Fruit fly (Drosophila melanogaster): ENCODE measurements around the gene Vha100-1.

dm6 chr3R:29094152-29094551 is 36.8 kb upstream of the Vha100-1 start:
- TF ChIP-seq CG4820 (GFP tag; optimal IDR thresholded peaks at IDR 0.05) (no peak), bsh (GFP tag; optimal IDR thresholded peaks at IDR 0.05) (peak in 1 of 2 experiments; percentile 45), CrebB (tag; optimal IDR thresholded peaks at IDR 0.05) (no peak), CG6854 (GFP tag; optimal IDR thresholded peaks at IDR 0.05) (no peak), CG43689 (GFP tag; IDR thresholded peaks at IDR 0.05) (no peak), Usf (GFP tag; optimal IDR thresholded peaks at IDR 0.05) (no peak), CG9437 (GFP tag; optimal IDR thresholded peaks at IDR 0.05) (no peak)
